Worm (Caenorhabditis elegans) whole organism, early embryonic: ENCODE data around the gene Y44A6D.6.
"Not testable (repeated sequence)": the region's sequence is repeated elsewhere in the genome, so short reads cannot be mapped to it uniquely, and the experiment has no call there.

Experiments
- B0310.2 ChIP-seq: sonication (generic microtip); optimal IDR thresholded peaks from 2 replicates; lab custom pipeline; 2016; ENCODE audit warnings: mild to moderate bottlenecking, missing genetic modification characterization, missing compliant biosample characterization
- F13C5.2 ChIP-seq: sonication (generic microtip); optimal IDR thresholded peaks from 2 replicates; lab custom pipeline; 2017; ENCODE audit warnings: mild to moderate bottlenecking, missing genetic modification characterization, inconsistent platforms, missing compliant biosample characterization
- aly-1 ChIP-seq: sonication (generic microtip); optimal IDR thresholded peaks from 2 replicates; lab custom pipeline; 2016; ENCODE audit warnings: missing genetic modification characterization, missing compliant biosample characterization
- ama-1 ChIP-seq: fragments of 150-350 bp; optimal IDR thresholded peaks from 2 replicates; lab custom pipeline; 2014
- ets-7 ChIP-seq: sonication (generic microtip); optimal IDR thresholded peaks from 2 replicates; lab custom pipeline; 2016; ENCODE audit warnings: missing genotype, missing genetic modification characterization, missing compliant biosample characterization
- flt-1 ChIP-seq: fragments of 200-800 bp; sonication (Bioruptor generic); IDR thresholded peaks from 2 replicates; pipeline ENCODE4 v1.3.6; 2022; ENCODE audit warnings: missing genetic modification characterization, missing compliant biosample characterization
- hmbx-1 ChIP-seq: sonication (generic microtip); optimal IDR thresholded peaks from 2 replicates; lab custom pipeline; 2016; ENCODE audit warnings: mild to moderate bottlenecking, missing genetic modification characterization, missing compliant biosample characterization
- hmg-4 ChIP-seq: fragments of 200-800 bp; sonication (Bioruptor generic); optimal IDR thresholded peaks from 2 replicates; lab custom pipeline; 2018; ENCODE audit warnings: mild to moderate bottlenecking, missing genetic modification characterization, missing compliant biosample characterization
- hnd-1 ChIP-seq: sonication (generic microtip); optimal IDR thresholded peaks from 2 replicates; lab custom pipeline; 2016; ENCODE audit warnings: missing genetic modification characterization, missing compliant biosample characterization
- scrt-1 ChIP-seq: fragments of 200-800 bp; sonication (Bioruptor generic); IDR thresholded peaks from 2 replicates; pipeline ENCODE4 v1.3.6; 2022; ENCODE audit warnings: missing genetic modification characterization, missing compliant biosample characterization
- sea-1 ChIP-seq: fragments of 200-800 bp; sonication (Bioruptor generic); conservative IDR thresholded peaks from 2 replicates; pipeline ENCODE4 v1.3.6; 2022; ENCODE audit warnings: missing genetic modification characterization, missing compliant biosample characterization
- tbx-11 ChIP-seq: fragments of 200-800 bp; sonication (Bioruptor generic); IDR thresholded peaks from 2 replicates; pipeline ENCODE4 v1.3.6; 2022; ENCODE audit warnings: missing genetic modification characterization, missing compliant biosample characterization
- tbx-37 ChIP-seq: fragments of 200-800 bp; sonication (Bioruptor generic); conservative IDR thresholded peaks from 2 replicates; pipeline ENCODE4 v1.3.6; 2022; ENCODE audit warnings: missing genetic modification reagents, missing genetic modification characterization, missing compliant biosample characterization
- tra-4 ChIP-seq: sonication (generic microtip); optimal IDR thresholded peaks from 2 replicates; lab custom pipeline; 2017; ENCODE audit warnings: missing genetic modification characterization, missing compliant biosample characterization

ce11 chrV:20839307-20839909 lies 32.3 kb downstream of the Y44A6D.6 start:
- TF ChIP-seq ama-1 (lab: Kevin White, UChicago); ets-7 (tag; lab: Kevin White, UChicago); flt-1 (GFP tag; lab: Robert Waterston, UW); scrt-1; tbx-11 (GFP tag; lab: Robert Waterston, UW); hmbx-1 (tag; lab: Kevin White, UChicago); tbx-37 (GFP tag; lab: Robert Waterston, UW); aly-1 (tag; lab: Kevin White, UChicago); hnd-1 (tag; lab: Kevin White, UChicago); hmg-4 (GFP tag; lab: Kevin White, UChicago); F13C5.2 (tag; lab: Kevin White, UChicago); B0310.2 (tag; lab: Kevin White, UChicago); tra-4 (tag; lab: Kevin White, UChicago): not testable (repeated sequence)
- TF ChIP-seq sea-1 (GFP tag; lab: Robert Waterston, UW): 0 out of 2 replicates have a peak, but pooled peaks have one; percentile 29
